Fruit fly (Drosophila melanogaster): ENCODE measurements around the gene Icmt.

Gene Icmt

DNA sequence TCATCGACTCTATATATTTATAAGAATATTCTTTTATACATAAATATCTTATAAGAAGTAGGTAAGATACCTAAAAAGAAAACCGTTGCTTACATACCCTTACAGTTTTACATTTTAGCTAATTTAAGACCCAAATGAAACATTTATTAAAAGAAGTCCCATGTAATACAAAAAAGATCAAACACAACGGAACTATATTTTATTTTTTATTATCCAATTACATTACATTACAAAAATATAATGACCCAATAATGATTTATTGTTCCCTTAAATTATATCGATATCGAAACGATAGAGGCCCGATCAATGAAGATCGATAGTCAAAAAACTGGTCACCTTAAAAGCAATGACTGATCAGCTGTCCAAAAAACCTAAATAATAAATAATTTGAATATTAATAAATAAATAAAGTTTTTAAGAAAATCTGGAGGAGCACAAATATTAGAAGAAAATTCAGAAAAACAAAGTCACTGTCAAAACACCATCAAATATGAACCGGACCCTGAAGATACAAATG, 10.1 kb upstream of the Icmt start (continued):
- no peak for TF ChIP-seq Dip2 (GFP tag; IDR thresholded peaks at IDR 0.05)
- no peak for TF ChIP-seq CG9609 (GFP tag; optimal IDR thresholded peaks at IDR 0.05)
- no peak for TF ChIP-seq CG10321 (GFP tag; IDR thresholded peaks at IDR 0.05)
- TF ChIP-seq CG3407 (GFP tag; optimal IDR thresholded peaks at IDR 0.05) = no peak
- TF ChIP-seq nerfin-1 (tag; optimal IDR thresholded peaks at IDR 0.05) = no peak
- no peak for TF ChIP-seq CG8478 (optimal IDR thresholded peaks at IDR 0.05)
- no peak for TF ChIP-seq gcm2 (GFP tag; optimal IDR thresholded peaks at IDR 0.05)
- no peak for TF ChIP-seq Gug (GFP tag; IDR thresholded peaks at IDR 0.05)
- no peak for TF ChIP-seq lmd (GFP tag; IDR thresholded peaks at IDR 0.05)
- TF ChIP-seq BEAF-32 (GFP tag; optimal IDR thresholded peaks at IDR 0.05) = peak; percentile 67
- TF ChIP-seq Dbx (GFP tag; IDR thresholded peaks at IDR 0.05) = no peak
- no peak for TF ChIP-seq TFAM (GFP tag; optimal IDR thresholded peaks at IDR 0.05)
- no peak for TF ChIP-seq ems (GFP tag; optimal IDR thresholded peaks at IDR 0.05)
- no peak for TF ChIP-seq CG4328 (GFP tag; optimal IDR thresholded peaks at IDR 0.05)
- TF ChIP-seq nau (GFP tag; optimal IDR thresholded peaks at IDR 0.05) = no peak
- no peak for TF ChIP-seq sr (GFP tag; IDR thresholded peaks at IDR 0.05)
- no peak for TF ChIP-seq E2f1 (GFP tag; IDR thresholded peaks at IDR 0.05)
- TF ChIP-seq hth (optimal IDR thresholded peaks at IDR 0.05) = no peak
- no peak for TF ChIP-seq Sox100B (GFP tag; optimal IDR thresholded peaks at IDR 0.05)
- no peak for TF ChIP-seq Med (GFP tag)
- no peak for TF ChIP-seq CG18619 (GFP tag; optimal IDR thresholded peaks at IDR 0.05)
- no peak for TF ChIP-seq CG33213 (GFP tag; optimal IDR thresholded peaks at IDR 0.05)
- no peak for TF ChIP-seq sc (optimal IDR thresholded peaks at IDR 0.05)
- TF ChIP-seq sc (GFP tag; optimal IDR thresholded peaks at IDR 0.05) = no peak
- no peak for TF ChIP-seq CG2678 (tag; optimal IDR thresholded peaks at IDR 0.05)
- no peak for TF ChIP-seq Neu2 (GFP tag; optimal IDR thresholded peaks at IDR 0.05; ENCODE audit: borderline replicate concordance)
- no peak for TF ChIP-seq CG2889 (GFP tag; IDR thresholded peaks at IDR 0.05)
- no peak for TF ChIP-seq yki (optimal IDR thresholded peaks at IDR 0.05)
- TF ChIP-seq eve (GFP tag; optimal IDR thresholded peaks at IDR 0.05) = no peak
- peak; percentile 75 for TF ChIP-seq CG13287 (GFP tag; IDR thresholded peaks at IDR 0.05; ENCODE audit: partially characterized antibody)
- TF ChIP-seq CG10654 (GFP tag; optimal IDR thresholded peaks at IDR 0.05) = no peak
- no peak for TF ChIP-seq CG15479 (GFP tag; optimal IDR thresholded peaks at IDR 0.05)
- TF ChIP-seq CG4820 (GFP tag; optimal IDR thresholded peaks at IDR 0.05) = no peak
- TF ChIP-seq kni (GFP tag; optimal IDR thresholded peaks at IDR 0.05) = no peak
- TF ChIP-seq az2 (GFP tag; optimal IDR thresholded peaks at IDR 0.05) = no peak
- no peak for TF ChIP-seq CG6175 (GFP tag; IDR thresholded peaks at IDR 0.05)
- peak; percentile 10 for TF ChIP-seq CG12391 (tag; optimal IDR thresholded peaks at IDR 0.05)
- TF ChIP-seq CG18476 (GFP tag; optimal IDR thresholded peaks at IDR 0.05) = no peak
- no peak for TF ChIP-seq wdn (GFP tag; IDR thresholded peaks at IDR 0.05)
- TF ChIP-seq CG14441 (GFP tag; IDR thresholded peaks at IDR 0.05) = no peak
- peak; percentile 35 for TF ChIP-seq exex (tag; optimal IDR thresholded peaks at IDR 0.05)
- TF ChIP-seq knrl (GFP tag; IDR thresholded peaks at IDR 0.05; ENCODE audit: partially characterized antibody) = peak; percentile 70; the same call in 2 of the 3 replicates
- peak; percentile 67 for TF ChIP-seq CG16813 (GFP tag; IDR thresholded peaks at IDR 0.05; ENCODE audit: partially characterized antibody)
- TF ChIP-seq Dp (GFP tag; optimal IDR thresholded peaks at IDR 0.05) = peak; percentile 20
- TF ChIP-seq odd (GFP tag; optimal IDR thresholded peaks at IDR 0.05) = no peak
- no peak for TF ChIP-seq CG7745 (tag; optimal IDR thresholded peaks at IDR 0.05)
- TF ChIP-seq sqz (GFP tag; optimal IDR thresholded peaks at IDR 0.05) = no peak
- 0 out of 3 replicates have a peak, but pooled peaks have one; percentile 49 for TF ChIP-seq CG14860 (GFP tag; IDR thresholded peaks at IDR 0.05; ENCODE audit: partially characterized antibody)
- no peak for TF ChIP-seq CG12236 (GFP tag; optimal IDR thresholded peaks at IDR 0.05)
- TF ChIP-seq CG12155 (GFP tag; optimal IDR thresholded peaks at IDR 0.05) = no peak
- no peak for TF ChIP-seq Usf (GFP tag; optimal IDR thresholded peaks at IDR 0.05)
- no peak for TF ChIP-seq CG11723 (GFP tag; optimal IDR thresholded peaks at IDR 0.05)

All from whole organism, embryonic.